Fruit fly (Drosophila melanogaster): Measurements from ENCODE around the gene SdhC.

Gene SdhC

dm6 chr3R:11199227-11199835 is 10.3 kb downstream of the SdhC start:
- TF ChIP-seq CG17801 (GFP tag; optimal IDR thresholded peaks at IDR 0.05; ENCODE audit: partially characterized antibody), result no peak

- peak; percentile 37 for TF ChIP-seq CG17801 (GFP tag; optimal IDR thresholded peaks at IDR 0.05; ENCODE audit: partially characterized antibody)
Observed at dm6 chr3R:11198062-11198472, 11.6 kb downstream of the SdhC start.

dm6 chr3R:11197389-11197716 is 12.3 kb downstream of the SdhC start, which contains the start of gene cu:
Gene cu (plus strand): TSS chr3R:11197592.
- no peak for TF ChIP-seq CG17801 (GFP tag; optimal IDR thresholded peaks at IDR 0.05; ENCODE audit: partially characterized antibody)

dm6 chr3R:11196648-11197388 is 12.8 kb downstream of the SdhC start:
- peak; percentile 83 for TF ChIP-seq CG17801 (GFP tag; optimal IDR thresholded peaks at IDR 0.05; ENCODE audit: partially characterized antibody)

- no peak for TF ChIP-seq CG17801 (GFP tag; optimal IDR thresholded peaks at IDR 0.05; ENCODE audit: partially characterized antibody)
Observed at dm6 chr3R:11195792-11196191, 13.9 kb downstream of the SdhC start, which contains the start of gene CG18577. Gene CG18577 (plus strand): TSS chr3R:11196092.

dm6 chr3R:11178300-11178699 is 31.3 kb downstream of the SdhC start:
- TF ChIP-seq CG17801 (GFP tag; optimal IDR thresholded peaks at IDR 0.05; ENCODE audit: partially characterized antibody), result no peak

dm6 chr3R:11177579-11177978 is 32.1 kb downstream of the SdhC start:
- no peak for TF ChIP-seq CG17801 (GFP tag; optimal IDR thresholded peaks at IDR 0.05; ENCODE audit: partially characterized antibody)

dm6 chr3R:11175777-11176176 is 33.9 kb downstream of the SdhC start:
- TF ChIP-seq CG17801 (GFP tag; optimal IDR thresholded peaks at IDR 0.05; ENCODE audit: partially characterized antibody), result no peak

dm6 chr3R:11175308-11175707 is 34.3 kb downstream of the SdhC start, which contains the start of the genes Ugt304A1 and Ugt303A1:
Gene Ugt304A1 (minus strand): TSS chr3R:11175408.
Gene Ugt303A1 (plus strand): TSS chr3R:11175529.
- no peak for TF ChIP-seq CG17801 (GFP tag; optimal IDR thresholded peaks at IDR 0.05; ENCODE audit: partially characterized antibody)

dm6 chr3R:11173169-11173506 is 36.5 kb downstream of the SdhC start:
- TF ChIP-seq CG17801 (GFP tag; optimal IDR thresholded peaks at IDR 0.05; ENCODE audit: partially characterized antibody), result peak; percentile 65

- TF ChIP-seq CG17801 (GFP tag; optimal IDR thresholded peaks at IDR 0.05; ENCODE audit: partially characterized antibody), result no peak
Observed at dm6 chr3R:11172460-11173168, 37.0 kb downstream of the SdhC start, which contains the start of gene Ugt35A1. Gene Ugt35A1 (minus strand): TSS chr3R:11172664.

dm6 chr3R:11170146-11170545 is 39.5 kb downstream of the SdhC start, which contains the start of gene Ugt35B1:
Gene Ugt35B1 (minus strand): TSS chr3R:11170246.
- TF ChIP-seq CG17801 (GFP tag; optimal IDR thresholded peaks at IDR 0.05; ENCODE audit: partially characterized antibody), result no peak

- TF ChIP-seq CG17801 (GFP tag; optimal IDR thresholded peaks at IDR 0.05; ENCODE audit: partially characterized antibody), result no peak
Observed at dm6 chr3R:11167931-11168465, 41.7 kb downstream of the SdhC start, which contains the start of gene Ugt35E2. Gene Ugt35E2 (minus strand): TSS chr3R:11167981.

- TF ChIP-seq CG17801 (GFP tag; optimal IDR thresholded peaks at IDR 0.05; ENCODE audit: partially characterized antibody), result no peak
Observed at dm6 chr3R:11165974-11166373, 43.7 kb downstream of the SdhC start, which contains the start of gene Ugt35E1. Gene Ugt35E1 (minus strand): TSS chr3R:11166074.

dm6 chr3R:11160907-11161306 is 48.7 kb downstream of the SdhC start, which contains the start of gene CG4757:
Gene CG4757 (plus strand): TSS chr3R:11161207.
- no peak for TF ChIP-seq CG17801 (GFP tag; optimal IDR thresholded peaks at IDR 0.05; ENCODE audit: partially characterized antibody)
